Worm (Caenorhabditis elegans): ENCODE measurements around the gene F58F12.2.

DNA sequence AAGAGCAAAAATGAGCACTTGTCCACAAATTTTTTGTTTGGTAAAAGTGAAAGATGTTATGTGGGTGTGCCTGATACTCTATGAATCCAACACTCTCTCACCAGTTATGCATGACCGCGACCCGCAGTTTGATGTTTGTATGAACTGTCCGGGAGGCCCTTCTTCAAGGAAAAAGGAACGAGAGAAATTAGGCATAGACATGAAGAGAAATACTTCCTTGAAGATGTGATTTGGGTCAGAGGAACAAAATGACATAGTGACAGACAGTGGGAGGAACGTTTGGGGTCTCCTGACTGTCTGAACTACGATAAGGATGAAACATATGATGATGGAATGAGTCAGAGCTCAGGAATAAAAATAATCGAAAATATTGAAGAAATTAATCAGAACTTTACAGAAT lies 46.8 kb downstream of the F58F12.2 start:
- TF ChIP-seq tbx-37 (GFP tag; conservative IDR thresholded peaks at IDR 0.05) = no peak
- no peak for TF ChIP-seq aly-1 (tag; optimal IDR thresholded peaks at IDR 0.05)
- no peak for TF ChIP-seq scrt-1 (GFP tag; IDR thresholded peaks at IDR 0.05)

All from whole organism, early embryonic.